Comparison of ENCODE assay signal across 2 worm cellular contexts in the genomic region with DNA sequence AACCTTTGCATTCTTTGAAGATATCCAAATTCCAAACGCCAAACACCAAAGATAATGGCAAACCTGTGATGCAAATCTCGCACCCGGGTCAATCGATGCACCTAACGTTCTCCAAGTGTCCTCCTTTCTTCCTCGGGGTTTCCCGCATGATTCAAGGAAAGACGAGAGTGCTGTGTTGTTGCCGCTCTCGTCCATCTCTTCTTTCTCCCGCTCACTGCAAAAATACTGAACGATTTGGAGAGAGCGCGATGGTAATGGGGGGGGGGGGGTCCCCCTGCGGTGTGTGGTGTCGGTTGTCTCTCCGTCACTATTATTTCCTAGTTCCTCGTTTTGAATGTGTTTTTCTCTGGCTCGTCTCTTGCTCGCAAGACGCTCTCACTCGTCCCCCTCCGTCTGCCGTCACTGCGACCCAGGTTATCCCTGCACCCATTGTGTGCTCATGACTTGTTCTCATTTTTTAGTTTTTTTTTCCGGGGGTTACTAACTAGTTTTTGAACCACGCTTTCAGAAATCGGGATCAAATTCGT.
A peak's percentile ranks its signal among the peaks of the same experiment; 100 is the strongest.
TF ChIP-seq lines count a peak whose summit lies in the region.

No protein-coding gene starts in this region.

TF ChIP-seq in whole organism, L1 larva, 84 proteins besides CTCF, POLR2A, EP300 and RAD21 (continued from another document):
- peak; percentile 47 for TF ChIP-seq lin-13 (GFP tag; optimal IDR thresholded peaks at IDR 0.05; lab: Kevin White, UChicago)
- TF ChIP-seq sptf-1 (tag; optimal IDR thresholded peaks at IDR 0.05; lab: Kevin White, UChicago) = no peak
- TF ChIP-seq irx-1 (tag; optimal IDR thresholded peaks at IDR 0.05; lab: Kevin White, UChicago) = peak; percentile 46
- peak; percentile 59; the same call in 1 of the 2 replicates for TF ChIP-seq unc-98 (GFP tag; IDR thresholded peaks at IDR 0.05; lab: Robert Waterston, UW)
- no peak for TF ChIP-seq unc-30 (tag; optimal IDR thresholded peaks at IDR 0.05; lab: Kevin White, UChicago)
- no peak for TF ChIP-seq F16B12.6 (tag; optimal IDR thresholded peaks at IDR 0.05; lab: Kevin White, UChicago)
- TF ChIP-seq ztf-11 (tag; optimal IDR thresholded peaks at IDR 0.05; lab: Kevin White, UChicago) = peak in 1 of 2 experiments; percentile 55
- TF ChIP-seq lsy-2 (tag; optimal IDR thresholded peaks at IDR 0.05; lab: Kevin White, UChicago) = peak; percentile 67 to 83
- TF ChIP-seq fkh-4 (tag; optimal IDR thresholded peaks at IDR 0.05; lab: Kevin White, UChicago; ENCODE audit: borderline replicate concordance) = no peak
- peak; percentile 43 for TF ChIP-seq sup-37 (GFP tag; optimal IDR thresholded peaks at IDR 0.05; lab: Kevin White, UChicago)
- TF ChIP-seq nhr-77 (tag; optimal IDR thresholded peaks at IDR 0.05; lab: Kevin White, UChicago) = peak; percentile 85
- peak; percentile 49 for TF ChIP-seq mef-2 (tag; optimal IDR thresholded peaks at IDR 0.05; lab: Kevin White, UChicago)
- TF ChIP-seq fos-1 (tag; optimal IDR thresholded peaks at IDR 0.05; lab: Kevin White, UChicago) = peak; percentile 29
- TF ChIP-seq nhr-20 (tag; optimal IDR thresholded peaks at IDR 0.05; lab: Kevin White, UChicago) = peak; percentile 88
- no peak for TF ChIP-seq C04F5.9 (tag; optimal IDR thresholded peaks at IDR 0.05; lab: Kevin White, UChicago)
- TF ChIP-seq dsc-1 (tag; optimal IDR thresholded peaks at IDR 0.05; lab: Kevin White, UChicago) = peak; percentile 68
- peak; percentile 52 for TF ChIP-seq nhr-11 (tag; optimal IDR thresholded peaks at IDR 0.05; lab: Kevin White, UChicago)
- TF ChIP-seq efl-3 (GFP tag; optimal IDR thresholded peaks at IDR 0.05; lab: Kevin White, UChicago) = no peak
- TF ChIP-seq grh-1 (GFP tag; IDR thresholded peaks at IDR 0.05; lab: Robert Waterston, UW) = peak; percentile 44; the same call in 1 of the 2 replicates
- no peak for TF ChIP-seq tlp-1 (tag; optimal IDR thresholded peaks at IDR 0.05; lab: Kevin White, UChicago)
- TF ChIP-seq elt-3 (tag; optimal IDR thresholded peaks at IDR 0.05; lab: Kevin White, UChicago) = peak in 1 of 6 experiments; percentile 18
- no peak for TF ChIP-seq lin-39 (tag; optimal IDR thresholded peaks at IDR 0.05; lab: Kevin White, UChicago)
- TF ChIP-seq unc-130 (tag; optimal IDR thresholded peaks at IDR 0.05; lab: Kevin White, UChicago) = peak; percentile 52
- TF ChIP-seq ztf-4 (tag; optimal IDR thresholded peaks at IDR 0.05; lab: Kevin White, UChicago) = peak; percentile 58
- no peak for TF ChIP-seq lin-15B (tag; optimal IDR thresholded peaks at IDR 0.05; lab: Kevin White, UChicago)
- peak; percentile 77 for TF ChIP-seq C16A3.4 (tag; optimal IDR thresholded peaks at IDR 0.05; lab: Kevin White, UChicago)
- peak; percentile 99 for TF ChIP-seq lin-14 (GFP tag; optimal IDR thresholded peaks at IDR 0.05; lab: Kevin White, UChicago)
- TF ChIP-seq mab-9 (GFP tag; IDR thresholded peaks at IDR 0.05; lab: Robert Waterston, UW) = 0 out of 2 replicates have a peak, but pooled peaks have one; percentile 24
- TF ChIP-seq lir-3 (tag; optimal IDR thresholded peaks at IDR 0.05; lab: Kevin White, UChicago; ENCODE audit: poor library complexity) = peak; percentile 16

TF ChIP-seq in whole organism, young adult, 124 proteins besides CTCF, POLR2A, EP300 and RAD21 (continued from another document):
- TF ChIP-seq B0336.3 (GFP tag; IDR thresholded peaks at IDR 0.05; lab: Robert Waterston, UW) = peak; percentile 73
- no peak for TF ChIP-seq snpc-1.1 (tag; optimal IDR thresholded peaks at IDR 0.05; lab: Kevin White, UChicago; ENCODE audit: insufficient read depth)
- TF ChIP-seq ccch-3 (GFP tag; optimal IDR thresholded peaks at IDR 0.05; lab: Kevin White, UChicago) = no peak
- TF ChIP-seq tbx-9 (tag; optimal IDR thresholded peaks at IDR 0.05; lab: Kevin White, UChicago; ENCODE audit: borderline replicate concordance) = no peak
- TF ChIP-seq sea-2 (GFP tag; IDR thresholded peaks at IDR 0.05; lab: Robert Waterston, UW) = no peak
- TF ChIP-seq ceh-27 (GFP tag; optimal IDR thresholded peaks at IDR 0.05; lab: Kevin White, UChicago) = peak; percentile 80
- no peak for TF ChIP-seq him-1 (tag; optimal IDR thresholded peaks at IDR 0.05; lab: Kevin White, UChicago)
- TF ChIP-seq pha-4 (tag; optimal IDR thresholded peaks at IDR 0.05; lab: Kevin White, UChicago) = peak; percentile 42
- TF ChIP-seq ekl-4 (GFP tag; IDR thresholded peaks at IDR 0.05; lab: Robert Waterston, UW) = peak; percentile 41; the same call in 1 of the 2 replicates
- TF ChIP-seq rcor-1 (GFP tag; IDR thresholded peaks at IDR 0.05; lab: Robert Waterston, UW) = no peak; the same call in 1 of the 2 replicates
- 0 out of 2 replicates have a peak, but pooled peaks have one; percentile 51 for TF ChIP-seq madf-3 (GFP tag; IDR thresholded peaks at IDR 0.05; lab: Robert Waterston, UW)
- TF ChIP-seq dpff-1 (tag; optimal IDR thresholded peaks at IDR 0.05; lab: Kevin White, UChicago) = no peak
- no peak for TF ChIP-seq cebp-2 (GFP tag; IDR thresholded peaks at IDR 0.05; lab: Robert Waterston, UW)
- no peak for TF ChIP-seq T07F8.4 (tag; optimal IDR thresholded peaks at IDR 0.05; lab: Kevin White, UChicago)
- no peak for TF ChIP-seq attf-3 (GFP tag; conservative IDR thresholded peaks at IDR 0.05; lab: Robert Waterston, UW)
- peak; percentile 100 for TF ChIP-seq zfh-2 (GFP tag; conservative IDR thresholded peaks at IDR 0.05; lab: Robert Waterston, UW)
- peak in 1 of 2 experiments; percentile 10 for TF ChIP-seq let-607 (tag; optimal IDR thresholded peaks at IDR 0.05; lab: Kevin White, UChicago)
- TF ChIP-seq egrh-3 (GFP tag; IDR thresholded peaks at IDR 0.05; lab: Robert Waterston, UW) = peak; percentile 91
- no peak for TF ChIP-seq lag-1 (GFP tag; IDR thresholded peaks at IDR 0.05; lab: Robert Waterston, UW)
- TF ChIP-seq ztf-18 (tag; optimal IDR thresholded peaks at IDR 0.05; lab: Kevin White, UChicago) = peak; percentile 81
- TF ChIP-seq T26A5.8 (tag; optimal IDR thresholded peaks at IDR 0.05; lab: Kevin White, UChicago) = no peak
- peak; percentile 29 for TF ChIP-seq ZK185.1 (tag; optimal IDR thresholded peaks at IDR 0.05; lab: Kevin White, UChicago; ENCODE audit: poor library complexity, severe bottlenecking)
- TF ChIP-seq mxl-1 (tag; optimal IDR thresholded peaks at IDR 0.05; lab: Kevin White, UChicago) = no peak
